Fruit fly (Drosophila melanogaster): ENCODE measurements around the gene COX6B.

Gene COX6B

DNA sequence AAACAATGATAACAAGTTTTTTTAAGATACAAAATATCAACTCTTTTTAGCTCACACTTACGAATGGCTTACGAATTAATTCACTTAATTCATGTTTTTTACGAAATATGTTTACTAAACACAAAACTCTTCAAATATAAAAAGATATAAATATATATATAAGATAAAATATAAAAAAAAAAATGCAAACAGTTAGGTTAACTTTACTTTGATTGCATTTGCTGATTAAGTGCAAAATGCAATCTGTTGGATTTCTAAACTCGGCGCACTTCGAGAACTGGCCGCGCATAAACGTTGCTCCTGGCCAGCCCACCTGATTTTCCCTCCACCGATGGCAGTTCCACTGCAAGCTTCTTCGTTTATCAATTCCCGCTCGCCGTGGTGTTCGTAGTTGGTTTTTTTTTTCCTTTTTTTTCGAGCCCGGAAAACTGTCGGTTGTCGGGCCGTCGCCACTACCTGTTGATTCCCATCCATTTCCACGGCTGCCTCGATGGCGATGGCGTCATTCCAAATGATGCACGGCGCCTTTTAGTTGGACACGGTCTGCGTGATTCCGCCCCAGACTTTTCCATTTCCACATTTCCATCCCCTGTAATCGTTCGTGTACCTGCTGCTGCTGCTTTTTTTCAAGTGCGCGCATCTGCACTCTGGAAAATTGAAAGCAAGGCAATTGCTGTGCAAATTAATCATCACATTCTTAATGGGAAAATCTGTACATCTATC, 21.5 kb upstream of the COX6B start:
- TF ChIP-seq noc (tag; optimal IDR thresholded peaks at IDR 0.05) = no peak

DNA sequence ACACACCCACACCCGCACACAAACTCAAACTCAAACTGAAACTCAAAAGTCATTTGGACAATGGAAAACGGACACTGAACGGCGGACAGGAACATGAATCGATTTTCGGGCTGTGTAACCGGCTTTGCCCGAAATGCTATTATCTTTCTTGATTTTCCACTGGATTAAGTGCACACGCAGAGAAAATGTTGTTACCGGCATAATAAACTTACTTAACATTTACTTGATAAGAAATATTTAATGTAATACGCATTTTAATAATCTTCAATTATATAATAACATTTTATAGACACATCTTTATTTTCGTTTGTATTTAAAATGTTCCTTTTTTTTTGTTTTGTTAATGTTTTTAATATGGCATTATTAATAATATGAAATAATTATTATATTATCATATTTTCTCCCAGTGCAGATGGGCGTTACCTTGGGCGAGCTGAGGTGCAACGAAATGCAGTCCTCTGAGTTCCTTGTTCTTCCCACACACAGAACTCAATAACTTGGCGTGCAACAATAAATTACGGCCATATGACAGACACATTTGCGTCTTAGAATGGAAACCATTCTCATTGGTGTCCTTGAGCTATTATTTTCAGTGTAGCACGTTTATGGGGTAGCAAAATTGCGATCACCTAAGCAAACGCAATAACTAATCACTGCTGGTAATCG, 20.8 kb upstream of the COX6B start, which contains the start of gene CG12702:
Gene CG12702 (minus strand): TSS at position 51 of the 666 bp plus-strand sequence.
- TF ChIP-seq noc (tag; optimal IDR thresholded peaks at IDR 0.05) = no peak

DNA sequence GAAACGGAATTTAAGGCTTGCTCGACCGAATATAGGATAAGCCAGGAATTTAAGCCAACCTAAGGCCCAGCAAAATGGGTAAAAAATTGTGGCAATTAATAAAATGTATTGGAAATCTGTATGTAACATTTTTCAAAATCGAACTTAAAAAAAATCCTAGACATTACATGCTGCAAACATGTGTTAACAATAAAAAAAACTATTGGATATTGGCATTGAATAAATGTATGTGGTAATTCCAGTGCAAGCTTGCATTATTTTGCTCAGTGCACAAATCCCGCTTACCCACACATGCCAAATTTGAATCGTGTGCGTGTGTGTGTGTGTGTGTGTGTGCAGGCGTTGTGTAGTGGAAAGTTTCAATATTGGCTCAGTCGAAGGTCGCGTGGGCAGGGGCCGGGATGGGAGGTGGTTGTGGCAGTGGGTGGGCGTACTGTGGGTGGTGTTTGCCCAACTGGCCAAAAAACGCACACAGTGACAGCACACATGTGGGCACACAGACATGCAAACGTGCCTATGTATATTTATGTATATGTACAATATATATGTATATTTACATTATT, 19.4 kb upstream of the COX6B start:
- no peak for TF ChIP-seq noc (tag; optimal IDR thresholded peaks at IDR 0.05)

DNA sequence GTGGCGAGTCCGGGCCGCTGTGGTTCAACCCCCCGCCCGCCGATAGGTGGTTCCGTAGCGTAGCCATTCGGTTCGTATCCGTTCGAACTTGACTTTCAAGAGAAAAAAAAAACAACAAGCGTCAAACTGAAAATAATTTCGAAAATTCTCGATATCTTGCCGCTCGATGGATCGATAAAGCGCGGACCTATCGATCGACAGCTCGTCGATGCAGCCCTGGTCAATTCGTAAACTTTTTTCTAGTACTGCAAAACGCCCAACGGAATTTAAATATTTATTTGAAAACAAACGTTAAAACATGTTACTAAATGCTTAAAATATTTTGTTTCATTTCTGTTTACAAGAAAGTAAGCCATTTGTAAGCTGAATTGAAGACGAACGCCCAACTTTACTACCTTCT, 18.0 kb upstream of the COX6B start:
- no peak for TF ChIP-seq noc (tag; optimal IDR thresholded peaks at IDR 0.05)

DNA sequence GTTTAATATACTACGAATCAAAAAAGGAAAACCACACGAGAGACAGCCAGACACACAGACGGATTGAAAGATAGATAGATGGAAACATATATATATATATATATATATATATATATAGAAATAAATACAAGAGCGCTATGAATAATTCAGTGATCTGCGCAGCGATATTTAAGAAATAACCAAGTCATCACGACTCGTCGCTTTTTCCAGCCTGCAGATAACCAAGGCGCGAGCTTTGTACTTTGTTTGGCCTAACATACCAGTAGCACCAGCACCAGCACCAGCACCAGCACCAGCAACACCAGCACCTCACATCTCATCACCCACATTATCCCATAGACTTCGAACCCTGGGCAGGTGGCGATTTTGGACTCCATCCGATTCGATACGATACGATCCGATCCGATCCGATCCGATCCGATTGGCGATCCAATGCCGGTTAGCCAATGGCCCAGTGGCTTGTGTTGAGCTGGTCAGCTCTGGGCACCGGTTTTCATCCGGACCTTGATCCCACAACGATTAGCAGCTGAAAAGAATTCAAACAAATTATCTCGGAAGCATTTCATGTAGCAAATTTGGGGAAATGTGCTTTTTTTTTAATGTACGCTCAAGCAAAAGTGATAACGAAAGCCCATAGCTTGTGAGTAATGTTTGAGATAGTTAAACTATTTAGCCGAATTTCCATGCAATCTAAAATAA, 10.7 kb upstream of the COX6B start:
- TF ChIP-seq noc (tag; optimal IDR thresholded peaks at IDR 0.05) = no peak

DNA sequence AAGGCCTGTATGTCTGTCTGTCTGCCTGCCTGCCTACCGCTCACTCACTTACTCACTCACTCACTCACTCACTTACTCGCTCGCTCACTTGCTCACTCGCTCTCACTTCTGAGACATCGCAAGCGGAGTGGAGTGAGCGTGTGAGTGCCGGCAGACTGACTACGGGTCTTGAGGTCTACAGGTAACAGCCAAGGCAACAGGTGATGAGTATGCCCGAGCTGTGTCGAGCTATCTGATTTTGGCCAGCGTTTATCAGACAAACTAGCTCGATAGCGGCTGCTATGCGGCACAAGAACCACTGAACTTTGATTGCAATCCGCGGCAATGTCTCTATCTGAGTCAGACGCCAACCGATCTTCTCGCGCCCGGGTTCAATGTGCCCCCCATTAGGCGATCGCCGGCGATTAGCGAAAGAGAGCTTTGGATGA, 10.0 kb upstream of the COX6B start:
- peak; percentile 45 for TF ChIP-seq noc (tag; optimal IDR thresholded peaks at IDR 0.05)

DNA sequence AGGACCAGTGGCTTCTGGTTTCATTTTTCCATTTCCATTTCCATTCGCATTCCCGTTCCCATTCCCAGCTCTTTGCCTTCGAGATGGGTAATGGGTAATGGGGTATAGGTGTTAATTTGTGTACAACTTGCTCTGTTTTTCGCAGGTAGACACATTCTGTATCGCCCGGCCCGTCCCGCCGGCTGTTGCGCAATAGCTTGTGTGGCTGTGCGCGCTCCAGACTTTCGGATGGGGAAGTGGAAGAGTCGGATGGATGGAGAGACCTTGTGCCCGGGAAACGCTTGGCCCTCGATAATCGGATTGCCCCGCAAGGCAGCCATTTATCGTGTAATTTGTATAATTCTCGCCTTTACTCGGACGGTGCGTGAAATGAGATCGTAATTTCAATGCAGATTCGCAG, 9.6 kb upstream of the COX6B start:
- no peak for TF ChIP-seq noc (tag; optimal IDR thresholded peaks at IDR 0.05)

DNA sequence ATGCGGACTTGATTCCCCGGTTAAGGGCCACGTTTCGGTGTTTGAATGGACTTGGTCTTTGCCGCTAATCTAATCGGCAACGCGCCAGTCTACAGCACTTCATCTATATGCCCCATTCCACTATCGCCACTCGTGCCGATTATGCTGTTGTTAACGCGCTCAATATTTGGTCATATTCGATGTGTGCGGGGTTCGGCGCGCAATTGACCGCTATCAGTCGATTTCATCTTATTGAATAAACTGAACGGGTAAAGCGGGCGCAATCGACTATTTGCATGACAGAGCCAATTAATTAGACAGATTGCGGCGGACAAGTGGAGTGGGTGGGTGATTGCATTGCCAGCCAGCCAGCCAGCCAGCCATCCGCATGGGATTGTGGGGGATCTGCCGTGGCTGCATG, 8.2 kb upstream of the COX6B start:
- no peak for TF ChIP-seq noc (tag; optimal IDR thresholded peaks at IDR 0.05)

DNA sequence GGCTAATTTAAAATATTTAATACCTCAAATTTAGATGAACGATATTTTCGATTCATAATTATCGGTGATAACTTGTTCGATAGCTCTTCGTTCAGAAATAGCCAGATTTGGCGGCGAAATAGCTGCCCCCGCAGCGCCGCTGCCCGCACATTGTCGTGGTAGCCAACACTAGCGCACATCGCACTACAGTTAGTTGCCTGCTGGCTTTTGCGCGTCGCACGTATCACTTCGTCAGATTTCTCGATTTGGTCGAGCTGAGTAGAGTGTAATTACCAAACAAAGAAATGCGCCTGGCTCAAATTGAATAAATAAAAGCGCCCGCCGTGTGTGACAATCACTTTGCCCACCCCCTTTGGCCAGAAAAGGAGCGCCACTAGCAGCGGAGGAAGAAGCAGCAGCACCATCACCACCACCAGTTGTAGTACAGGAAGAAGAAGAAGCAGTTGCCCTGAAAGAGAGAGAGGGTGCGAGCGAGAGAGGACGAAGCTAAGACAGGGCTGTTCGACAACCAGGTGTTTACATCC, 6.6 kb upstream of the COX6B start, which contains the start of gene Abcd3:
Gene Abcd3 (plus strand): TSS at position 145 of the 524 bp plus-strand sequence.
- TF ChIP-seq noc (tag; optimal IDR thresholded peaks at IDR 0.05) = peak; percentile 58

DNA sequence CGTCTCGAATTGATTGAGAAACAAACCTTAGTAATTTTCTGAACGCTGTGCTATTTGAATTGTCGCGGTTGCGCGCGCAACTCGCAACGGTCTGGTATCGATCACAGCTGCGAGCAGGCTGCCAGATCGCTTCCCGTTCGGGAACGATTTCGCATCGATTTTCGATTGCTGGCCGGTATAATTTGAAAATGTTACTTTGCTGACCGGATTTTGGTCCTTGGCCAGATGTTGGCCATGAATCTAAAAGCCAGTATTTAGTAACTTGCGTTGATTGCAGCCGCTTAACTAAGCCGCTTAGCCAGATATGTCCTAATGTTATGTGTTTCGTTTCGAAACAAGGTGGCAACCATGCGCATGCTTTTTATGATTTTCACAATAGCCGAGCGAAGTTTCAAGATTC, 4.4 kb upstream of the COX6B start:
- TF ChIP-seq noc (tag; optimal IDR thresholded peaks at IDR 0.05) = no peak

DNA sequence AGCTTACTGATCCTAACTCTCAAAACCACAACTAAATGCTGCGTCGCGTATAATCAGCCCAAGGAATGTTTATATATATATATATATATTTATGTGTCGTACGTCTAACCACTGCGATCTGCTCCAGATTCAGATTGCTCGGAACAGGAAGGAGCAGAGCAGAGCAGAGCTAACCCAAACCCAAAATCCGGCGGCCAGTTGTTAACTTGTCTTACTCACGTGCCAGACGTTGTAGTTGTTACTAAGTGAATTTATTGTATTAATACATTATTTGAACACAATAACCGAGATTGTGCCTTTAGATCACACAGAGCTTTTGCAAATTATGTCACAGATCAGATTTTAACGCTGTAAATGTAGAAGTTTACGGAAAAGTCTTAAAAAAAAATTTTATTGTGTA, 3.9 kb upstream of the COX6B start, which contains the start of gene Alr:
Gene Alr (plus strand): TSS at position 301 of the 400 bp plus-strand sequence.
- TF ChIP-seq noc (tag; optimal IDR thresholded peaks at IDR 0.05) = no peak

DNA sequence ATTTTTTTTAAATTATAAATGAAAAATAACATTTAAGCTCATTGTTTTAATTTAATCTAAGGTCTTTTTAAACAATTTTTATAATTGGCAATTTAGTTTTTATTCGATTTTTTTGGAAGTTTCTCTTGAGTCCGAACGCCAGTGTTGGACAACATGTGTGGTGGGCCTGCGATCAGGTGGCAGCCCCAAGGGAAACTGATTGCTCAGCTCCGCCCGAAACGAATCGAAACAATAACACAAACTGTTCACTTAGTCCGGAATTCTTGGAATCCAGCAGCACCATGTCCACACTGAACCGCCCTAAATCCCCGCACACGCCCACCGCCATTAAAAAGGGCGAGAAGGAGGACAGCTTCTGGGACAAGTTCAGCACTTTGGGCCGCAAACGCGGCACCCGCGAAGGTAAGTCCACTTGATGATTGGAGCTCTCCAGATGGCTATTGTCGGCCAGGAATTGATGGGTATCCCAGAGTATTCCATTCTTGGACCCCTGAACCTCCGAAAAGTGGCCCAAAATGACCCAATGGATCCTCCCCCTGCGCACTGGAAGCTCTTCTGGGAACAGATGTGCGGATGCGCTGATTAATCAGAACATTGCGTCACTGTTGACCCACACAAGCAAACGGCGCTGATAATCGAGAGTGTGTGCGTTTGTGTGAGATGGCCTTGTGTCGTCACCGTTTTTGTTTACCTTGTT, 1.9 kb upstream of the COX6B start, which contains the start of gene parvin:
Gene parvin (plus strand): TSS at position 134 of the 697 bp plus-strand sequence.
- peak; percentile 4 for TF ChIP-seq noc (tag; optimal IDR thresholded peaks at IDR 0.05)

DNA sequence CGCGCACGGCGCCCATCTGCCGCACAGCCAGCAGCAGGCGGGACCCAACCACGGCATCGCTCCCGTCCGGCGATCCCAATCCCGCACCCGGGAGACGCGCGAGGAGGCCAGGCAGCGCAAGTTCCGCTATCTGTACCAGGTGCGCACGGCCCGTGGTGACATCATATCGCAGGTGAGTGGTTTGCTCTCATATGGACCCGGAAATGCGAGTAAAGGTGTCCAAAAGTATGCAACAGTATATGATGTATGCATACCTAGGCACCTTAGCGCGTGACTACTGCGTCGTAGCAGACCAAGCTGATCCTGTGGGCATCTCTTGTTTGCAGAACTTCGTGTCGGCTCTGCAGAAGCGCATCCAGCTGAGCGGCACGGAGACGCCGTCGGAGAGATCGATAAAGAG, 6.3 kb downstream of the COX6B start:
- TF ChIP-seq noc (tag; optimal IDR thresholded peaks at IDR 0.05) = no peak

DNA sequence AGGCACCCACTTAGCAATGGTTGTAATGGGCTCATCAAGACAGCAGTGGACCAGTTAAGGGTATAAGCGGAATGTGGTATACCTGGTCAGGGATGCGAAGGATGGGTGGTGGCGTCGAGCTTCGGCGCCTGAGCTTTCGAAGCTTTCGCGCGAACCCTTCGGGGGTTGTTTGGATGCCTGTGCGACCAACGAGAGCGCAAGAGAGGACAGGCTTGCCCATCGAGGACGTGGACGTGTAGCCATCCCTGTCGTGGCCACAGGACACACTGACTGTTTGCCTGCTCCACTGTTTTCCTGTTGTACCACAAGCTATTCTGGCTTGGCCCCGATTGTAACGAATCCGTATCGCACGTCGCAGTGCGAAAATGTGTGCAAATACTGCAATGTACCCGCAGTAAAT, 8.9 kb downstream of the COX6B start, which contains the start of gene CG14234:
Gene CG14234 (plus strand): TSS at position 301 of the 400 bp plus-strand sequence.
- no peak for TF ChIP-seq noc (tag; optimal IDR thresholded peaks at IDR 0.05)

DNA sequence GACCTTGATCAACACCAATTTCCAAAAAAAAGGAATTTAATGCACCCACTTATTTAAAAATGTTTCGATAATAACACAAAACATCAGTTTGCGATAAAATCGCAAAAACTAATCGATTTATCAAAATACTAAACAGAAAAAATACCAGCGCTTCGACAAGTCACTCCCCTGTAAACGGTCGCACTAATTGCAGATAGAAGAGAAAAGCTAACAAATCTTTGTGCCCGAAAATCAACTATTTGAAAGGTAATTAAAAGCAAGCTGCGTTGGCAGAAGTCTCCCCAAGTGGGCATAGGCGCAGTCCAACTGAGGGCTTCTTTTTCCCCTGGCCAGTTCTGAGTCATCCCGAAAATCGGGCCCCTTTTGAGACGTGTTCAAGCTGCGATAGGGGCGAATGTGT, 13.3 kb downstream of the COX6B start, which contains the start of gene AP-1-2beta:
Gene AP-1-2beta (plus strand): TSS at position 161 of the 400 bp plus-strand sequence.
- no peak for TF ChIP-seq noc (tag; optimal IDR thresholded peaks at IDR 0.05)

All from whole organism, larva.